Fruit fly (Drosophila melanogaster): ENCODE data around the gene CG7202.

Gene CG7202

dm6 chr3L:21538893-21539244 is 46.3 kb upstream of the CG7202 start:
- TF ChIP-seq CG8281 (tag; optimal IDR thresholded peaks at IDR 0.05) (peak; percentile 90), CG7357 (GFP tag; IDR thresholded peaks at IDR 0.05) (no peak), Optix (GFP tag; IDR thresholded peaks at IDR 0.05) (no peak), YL-1 (GFP tag; optimal IDR thresholded peaks at IDR 0.05) (no peak), CG13424 (tag; optimal IDR thresholded peaks at IDR 0.05) (no peak)

dm6 chr3L:21536857-21537256 is 44.3 kb upstream of the CG7202 start, which contains the start of gene Rpn10:
Gene Rpn10 (plus strand): TSS chr3L:21537000.
- no peak for TF ChIP-seq CG8281 (tag; optimal IDR thresholded peaks at IDR 0.05)
- no peak for TF ChIP-seq CG17568 (GFP tag; optimal IDR thresholded peaks at IDR 0.05)
- TF ChIP-seq CG2712 (tag; optimal IDR thresholded peaks at IDR 0.05) = peak; percentile 53
- TF ChIP-seq CG6683 (GFP tag; optimal IDR thresholded peaks at IDR 0.05) = no peak
- TF ChIP-seq gce (GFP tag; IDR thresholded peaks at IDR 0.05) = no peak; the same call in 2 of the 3 replicates
- TF ChIP-seq CG17328 (GFP tag; IDR thresholded peaks at IDR 0.05) = no peak
- no peak for TF ChIP-seq sisA (GFP tag; IDR thresholded peaks at IDR 0.05)
- no peak for TF ChIP-seq Hmr (GFP tag; optimal IDR thresholded peaks at IDR 0.05)
- no peak for TF ChIP-seq CG4360 (GFP tag; IDR thresholded peaks at IDR 0.05)
- TF ChIP-seq CG11085 (GFP tag; IDR thresholded peaks at IDR 0.05) = no peak
- no peak for TF ChIP-seq CG31388 (GFP tag; optimal IDR thresholded peaks at IDR 0.05)
- peak; percentile 11 for TF ChIP-seq CG15601 (tag; optimal IDR thresholded peaks at IDR 0.05)
- TF ChIP-seq unpg (GFP tag; optimal IDR thresholded peaks at IDR 0.05) = no peak
- no peak for TF ChIP-seq cad (GFP tag; optimal IDR thresholded peaks at IDR 0.05)
- TF ChIP-seq CG12155 (GFP tag; optimal IDR thresholded peaks at IDR 0.05) = peak; percentile 42
- TF ChIP-seq MBD-R2 (GFP tag; IDR thresholded peaks at IDR 0.05) = peak; percentile 99
- peak; percentile 73 for TF ChIP-seq CTCF (GFP tag; optimal IDR thresholded peaks at IDR 0.05)
- TF ChIP-seq dati (GFP tag; IDR thresholded peaks at IDR 0.05) = no peak
- TF ChIP-seq CG9609 (GFP tag; optimal IDR thresholded peaks at IDR 0.05) = no peak
- TF ChIP-seq TFAM (GFP tag; optimal IDR thresholded peaks at IDR 0.05) = no peak
- TF ChIP-seq B-H1 (GFP tag; IDR thresholded peaks at IDR 0.05) = no peak
- TF ChIP-seq tin (GFP tag; optimal IDR thresholded peaks at IDR 0.05) = peak; percentile 7
- no peak for TF ChIP-seq Atf6 (GFP tag; IDR thresholded peaks at IDR 0.05)
- TF ChIP-seq CG18764 (GFP tag; optimal IDR thresholded peaks at IDR 0.05) = no peak
- no peak for TF ChIP-seq CG11696 (GFP tag; IDR thresholded peaks at IDR 0.05)
- peak; percentile 98 for TF ChIP-seq CG13287 (GFP tag; IDR thresholded peaks at IDR 0.05; ENCODE audit: partially characterized antibody)
- TF ChIP-seq dm (GFP tag; optimal IDR thresholded peaks at IDR 0.05) = peak; percentile 4
- peak; percentile 1 for TF ChIP-seq CG4424 (GFP tag; optimal IDR thresholded peaks at IDR 0.05)
- TF ChIP-seq CG6272 (GFP tag; IDR thresholded peaks at IDR 0.05) = no peak
- TF ChIP-seq cwo (GFP tag; optimal IDR thresholded peaks at IDR 0.05) = no peak
- peak; percentile 48 for TF ChIP-seq Hsf (GFP tag; optimal IDR thresholded peaks at IDR 0.05)
- TF ChIP-seq CG10543 (GFP tag; optimal IDR thresholded peaks at IDR 0.05) = no peak
- TF ChIP-seq CG4730 (GFP tag; IDR thresholded peaks at IDR 0.05) = no peak
- no peak for TF ChIP-seq abd-A (tag; optimal IDR thresholded peaks at IDR 0.05)
- TF ChIP-seq Bteb2 (GFP tag; optimal IDR thresholded peaks at IDR 0.05) = no peak
- TF ChIP-seq hth (optimal IDR thresholded peaks at IDR 0.05) = no peak
- TF ChIP-seq Kr (GFP tag; optimal IDR thresholded peaks at IDR 0.05) = no peak
- no peak for TF ChIP-seq CG15073 (GFP tag; optimal IDR thresholded peaks at IDR 0.05)
- peak; percentile 98 for TF ChIP-seq hb (GFP tag; IDR thresholded peaks at IDR 0.05; ENCODE audit: partially characterized antibody)
- peak; percentile 98 for TF ChIP-seq CG34224 (GFP tag; IDR thresholded peaks at IDR 0.05; ENCODE audit: partially characterized antibody)
- no peak for TF ChIP-seq gem (tag; optimal IDR thresholded peaks at IDR 0.05)
- TF ChIP-seq CG7556 (GFP tag; optimal IDR thresholded peaks at IDR 0.05) = no peak
- no peak for TF ChIP-seq Lim3 (GFP tag; IDR thresholded peaks at IDR 0.05)
- peak; percentile 11 for TF ChIP-seq CG10654 (GFP tag; optimal IDR thresholded peaks at IDR 0.05)
- TF ChIP-seq nmo (GFP tag; optimal IDR thresholded peaks at IDR 0.05) = peak; percentile 72
- peak; percentile 29 for TF ChIP-seq Antp (GFP tag; optimal IDR thresholded peaks at IDR 0.05)
- no peak for TF ChIP-seq CG16863 (GFP tag; optimal IDR thresholded peaks at IDR 0.05)
- no peak for TF ChIP-seq CG17612 (GFP tag; IDR thresholded peaks at IDR 0.05)
